Fruit fly (Drosophila melanogaster) S2 (cell line): Measurements from ENCODE around the gene Bub1.

ENCODE experiments used
- CG8478 ChIP-seq: fragments of >200 bp; optimal IDR thresholded peaks from 2 replicates; lab custom pipeline; 2018
- CTCF ChIP-seq, 2 experiments: fragments of >200 bp; optimal IDR thresholded peaks; 2 replicates each; lab custom pipeline; 2018

Gene Bub1

DNA sequence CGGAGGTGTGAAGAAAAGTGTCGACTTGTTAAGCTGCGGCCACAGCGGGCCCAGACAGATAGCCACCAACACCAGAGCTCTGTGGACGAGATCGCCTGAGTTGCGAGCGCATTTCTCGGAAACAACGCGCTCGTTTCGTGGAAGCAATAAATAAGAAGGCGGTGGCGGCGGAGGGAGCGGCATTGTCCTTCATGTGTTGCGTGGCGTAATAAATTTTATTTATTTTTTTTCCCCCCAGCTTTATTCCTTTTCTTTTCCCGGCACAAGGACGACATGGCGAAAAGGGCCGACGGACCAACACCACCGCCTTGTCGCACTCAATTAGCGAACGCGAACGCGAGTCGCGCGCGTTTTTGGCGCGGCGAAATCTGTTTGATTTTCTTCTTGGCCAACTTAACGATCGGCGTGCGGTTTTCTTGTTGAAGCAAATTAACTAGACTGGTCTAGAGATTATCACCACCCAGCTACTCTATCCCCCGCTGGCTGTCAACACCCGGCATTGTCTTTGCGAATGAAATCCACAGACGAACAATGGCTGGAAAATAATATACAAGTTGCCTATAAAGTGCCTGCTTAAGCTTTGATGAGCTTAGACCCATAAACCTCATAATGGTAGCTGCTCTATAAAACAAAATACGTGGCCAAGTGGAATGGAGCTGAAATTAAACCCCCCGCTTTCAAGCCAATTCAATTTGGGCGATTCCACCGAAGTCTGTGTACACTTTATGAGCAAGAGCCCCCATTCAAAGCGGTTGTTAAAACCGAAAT, 19.4 kb upstream of the Bub1 start:
- TF ChIP-seq CG8478 (lab: Kevin White, UChicago) (no peak), CTCF (optimal IDR thresholded peaks at IDR 0.05; lab: Kevin White, UChicago) (no peak)

DNA sequence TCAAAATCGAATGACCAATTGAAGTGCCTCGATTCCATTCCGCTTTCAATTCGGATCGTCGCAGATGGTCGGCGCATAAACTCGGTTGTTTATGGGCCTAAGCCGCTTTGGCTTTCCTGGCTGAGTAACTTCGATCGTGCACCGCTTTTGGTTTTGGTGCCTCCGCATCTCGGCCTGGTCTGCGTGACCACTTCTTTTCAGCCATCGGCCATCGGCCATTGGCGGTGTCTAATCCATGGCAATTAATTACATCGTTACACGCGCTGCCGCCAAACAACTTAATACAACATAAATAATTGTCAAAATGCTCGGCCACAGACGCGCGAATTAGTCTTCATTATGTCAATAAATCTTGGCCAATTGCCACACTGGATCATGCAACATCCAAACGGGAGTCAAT, 18.4 kb upstream of the Bub1 start:
- TF ChIP-seq CTCF (optimal IDR thresholded peaks at IDR 0.05; lab: Kevin White, UChicago): no peak
- TF ChIP-seq CG8478 (lab: Kevin White, UChicago): no peak

DNA sequence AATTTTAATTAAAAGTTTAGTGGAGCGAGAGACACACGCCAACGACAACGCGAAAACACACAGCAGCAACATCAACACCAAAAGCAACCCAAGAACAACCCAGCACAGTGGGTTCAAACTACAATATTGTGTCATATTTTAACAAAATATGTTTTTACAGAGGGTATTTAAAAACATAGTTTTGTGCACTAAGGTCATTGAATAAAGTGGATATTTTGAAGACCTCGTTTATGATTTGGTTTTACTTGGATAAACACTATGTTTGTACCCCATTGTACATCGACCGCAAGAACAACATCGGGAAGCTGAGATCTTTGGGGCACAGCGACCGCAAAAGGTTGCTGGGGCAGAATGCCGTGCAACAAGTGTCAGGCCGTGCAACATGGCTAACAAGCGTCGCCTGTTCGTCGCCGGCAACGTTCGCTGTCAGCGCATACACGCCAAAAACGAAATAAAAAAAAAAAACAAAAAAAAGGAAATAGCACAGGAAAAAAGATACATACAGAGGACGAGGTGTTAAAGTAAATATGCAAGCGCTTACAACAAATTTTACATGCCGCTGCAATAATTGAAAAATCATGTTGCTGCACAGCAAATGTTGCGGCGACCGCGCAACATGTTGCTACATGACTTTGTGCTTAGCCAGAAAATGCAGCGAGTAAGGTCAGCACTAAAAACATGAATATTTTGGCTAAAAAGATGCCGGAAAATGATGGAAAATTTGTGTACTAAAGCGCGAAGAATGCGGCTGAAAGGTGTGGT, 17.3 kb upstream of the Bub1 start:
- TF ChIP-seq CTCF (optimal IDR thresholded peaks at IDR 0.05; lab: Kevin White, UChicago) (no peak), CG8478 (lab: Kevin White, UChicago) (no peak)

DNA sequence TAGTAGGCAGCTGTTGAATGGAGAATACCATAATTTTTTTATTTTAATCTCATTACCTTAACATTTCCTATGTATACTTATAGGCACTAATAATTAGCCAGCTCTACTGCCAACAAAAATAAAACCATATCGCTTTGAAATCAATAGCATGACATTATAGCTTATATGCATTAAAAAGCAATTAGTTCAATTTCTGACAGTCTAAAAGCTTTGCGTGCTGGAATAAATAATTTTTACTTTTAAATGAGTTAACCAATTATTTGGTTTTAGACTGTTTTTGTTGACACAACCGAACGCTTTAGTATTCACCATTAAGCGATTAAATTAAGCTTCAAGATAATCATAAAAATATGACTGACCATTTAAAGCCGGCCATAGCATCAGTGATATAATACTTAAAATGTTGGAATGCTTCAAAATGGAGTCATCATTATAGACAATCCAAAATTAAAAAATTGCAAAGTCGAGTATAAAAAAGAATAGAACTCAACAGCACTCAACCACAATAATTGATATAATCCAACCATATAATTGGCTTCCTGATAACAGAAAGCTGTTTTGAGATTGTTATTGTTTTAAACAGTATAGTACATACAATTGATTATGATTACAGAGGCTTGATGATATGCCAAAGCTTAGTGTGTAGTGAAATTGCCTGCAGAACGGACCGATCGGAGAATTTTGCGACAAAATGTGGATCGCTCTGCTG, 15.2 kb upstream of the Bub1 start, which contains the start of gene Cyp4ac1:
Gene Cyp4ac1 (plus strand): TSS at position 659 of the 709 bp plus-strand sequence.
- TF ChIP-seq CTCF (optimal IDR thresholded peaks at IDR 0.05; lab: Kevin White, UChicago) (no peak), CG8478 (lab: Kevin White, UChicago) (no peak)

DNA sequence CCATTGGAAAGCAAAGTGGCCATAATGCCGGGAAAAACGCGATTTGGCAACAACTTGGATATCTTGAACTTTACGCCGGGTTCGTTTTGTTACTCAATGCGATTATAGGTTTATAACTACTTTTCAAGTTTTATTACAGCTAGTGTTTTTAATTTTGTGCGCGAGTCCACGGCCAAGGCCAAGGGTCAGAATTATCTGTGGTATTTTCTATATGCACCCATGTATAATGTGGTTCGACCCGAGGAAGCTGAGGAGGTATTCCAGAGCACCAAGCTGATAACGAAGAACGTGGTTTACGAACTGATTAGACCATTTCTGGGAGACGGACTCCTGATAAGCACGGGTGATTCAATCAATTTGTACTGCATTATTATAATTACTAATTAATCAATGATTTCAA, 14.5 kb upstream of the Bub1 start:
- no peak for TF ChIP-seq CTCF (optimal IDR thresholded peaks at IDR 0.05; lab: Kevin White, UChicago)

dm6 chr2L:5266092-5266491, 12.6 kb upstream of the Bub1 start, which contains the start of gene Cyp4ac2:
Cyp4ac2 (plus strand) TSS chr2L:5266392.
- TF ChIP-seq CTCF (optimal IDR thresholded peaks at IDR 0.05; lab: Kevin White, UChicago) (no peak), CG8478 (lab: Kevin White, UChicago) (no peak)

dm6 chr2L:5268198-5268597, 10.5 kb upstream of the Bub1 start, which contains the start of gene Cyp4ac3:
Cyp4ac3 (plus strand) TSS chr2L:5268498.
- TF ChIP-seq CG8478 (lab: Kevin White, UChicago) (no peak), CTCF (optimal IDR thresholded peaks at IDR 0.05; lab: Kevin White, UChicago) (no peak)

DNA sequence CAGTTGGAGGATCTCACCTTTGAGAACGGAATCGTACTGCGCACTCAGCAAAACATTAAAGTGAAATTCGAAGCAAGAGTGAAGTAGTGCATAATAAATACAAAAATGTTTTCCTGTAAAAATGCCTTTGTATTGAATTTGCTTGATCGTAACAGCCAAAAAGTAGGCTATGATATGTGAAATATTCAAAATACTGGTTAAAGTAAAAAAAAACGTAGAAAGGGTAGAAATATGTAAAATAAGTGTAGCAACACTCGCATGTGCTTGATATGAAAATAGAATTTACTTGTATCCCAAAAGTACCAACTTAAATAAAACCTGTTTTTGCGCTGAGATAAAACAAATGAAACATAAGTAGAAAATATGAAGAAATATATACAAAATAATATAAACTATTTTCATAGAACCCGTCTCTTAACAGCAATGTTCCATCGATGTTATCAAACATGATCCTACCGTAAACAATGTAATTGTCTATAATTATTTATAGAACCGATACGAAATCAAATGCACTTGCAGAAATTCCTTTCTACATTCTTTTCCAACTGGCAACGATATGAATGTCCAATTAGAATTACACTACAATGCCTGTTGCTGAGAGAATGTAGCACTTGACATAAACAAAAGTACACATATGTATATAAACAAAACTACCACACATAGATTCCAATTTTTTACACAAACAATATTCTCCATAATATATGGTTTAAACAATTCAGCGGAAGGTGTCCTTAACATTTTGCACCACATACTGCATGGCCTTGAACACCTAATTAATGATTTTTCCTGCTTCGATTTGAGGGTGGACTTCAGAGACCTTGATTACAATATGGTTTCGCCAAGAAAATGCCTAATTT, 8.2 kb upstream of the Bub1 start:
- TF ChIP-seq CG8478 (lab: Kevin White, UChicago) (no peak), CTCF (optimal IDR thresholded peaks at IDR 0.05; lab: Kevin White, UChicago) (peak in 1 of 2 experiments; percentile 35)

DNA sequence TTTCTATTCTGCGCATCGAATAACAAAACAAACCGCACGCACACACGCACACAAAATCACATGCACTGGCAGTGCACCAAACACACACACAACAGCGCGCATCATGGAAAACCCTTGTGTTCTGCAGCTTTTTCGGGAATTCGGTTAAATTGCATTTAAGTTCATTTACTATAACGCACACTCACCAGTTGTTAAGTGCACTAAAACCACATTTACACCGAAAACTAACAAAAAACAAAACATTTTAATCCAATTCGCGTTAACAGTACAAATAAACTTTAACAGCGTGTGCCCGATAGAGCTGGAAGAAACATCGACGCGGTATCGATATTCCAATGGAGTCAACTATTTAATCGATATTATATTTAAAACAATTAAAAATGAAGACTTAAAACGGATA, 7.6 kb upstream of the Bub1 start, which contains the start of gene tkv:
Gene tkv (minus strand): TSS at position 304 of the 400 bp plus-strand sequence.
- TF ChIP-seq CG8478 (lab: Kevin White, UChicago) (no peak), CTCF (optimal IDR thresholded peaks at IDR 0.05; lab: Kevin White, UChicago) (no peak)

DNA sequence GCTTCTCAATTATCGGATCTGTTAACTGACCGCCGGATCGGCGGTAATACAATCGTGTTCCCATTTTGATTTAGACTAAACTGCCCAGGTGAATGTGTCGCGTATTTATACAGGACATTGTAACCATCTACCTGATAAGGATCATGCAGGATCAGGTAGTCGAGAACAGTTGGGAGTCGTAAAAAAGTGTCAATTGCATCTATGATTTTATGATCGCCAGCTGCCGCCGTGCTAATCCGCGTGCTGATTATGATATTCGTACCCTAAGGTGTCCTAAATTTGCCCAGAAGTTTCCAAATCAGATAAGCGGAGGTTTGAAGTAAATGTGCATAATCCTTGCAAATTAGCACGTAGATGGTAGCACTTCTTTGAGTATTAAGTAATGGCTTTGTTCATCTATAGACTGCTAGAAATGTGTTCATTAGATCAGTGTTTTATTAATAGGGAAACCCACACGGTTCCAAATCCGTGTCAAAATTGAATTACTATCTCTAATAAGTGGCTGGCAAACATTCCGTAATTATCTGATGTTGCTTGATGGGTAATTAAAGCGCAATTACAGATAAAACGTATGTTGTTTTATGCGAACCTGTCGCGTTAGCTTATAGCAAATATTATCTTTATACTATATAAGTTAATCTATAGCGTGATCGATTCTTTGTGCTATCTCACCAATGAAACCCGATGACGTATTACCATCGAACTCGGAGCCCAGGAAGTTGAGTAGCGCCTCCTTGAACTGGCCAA, 1.2 kb upstream of the Bub1 start:
- TF ChIP-seq CTCF (optimal IDR thresholded peaks at IDR 0.05; lab: Kevin White, UChicago) (no peak), CG8478 (lab: Kevin White, UChicago) (no peak)

- TF ChIP-seq CG8478 (lab: Kevin White, UChicago): no peak
- TF ChIP-seq CTCF (optimal IDR thresholded peaks at IDR 0.05; lab: Kevin White, UChicago): no peak
Measured at dm6 chr2L:5284820-5285219, 6.2 kb downstream of the Bub1 start.

dm6 chr2L:5285860-5286259, 7.2 kb downstream of the Bub1 start:
- TF ChIP-seq CG8478 (lab: Kevin White, UChicago) (no peak), CTCF (optimal IDR thresholded peaks at IDR 0.05; lab: Kevin White, UChicago) (no peak)

DNA sequence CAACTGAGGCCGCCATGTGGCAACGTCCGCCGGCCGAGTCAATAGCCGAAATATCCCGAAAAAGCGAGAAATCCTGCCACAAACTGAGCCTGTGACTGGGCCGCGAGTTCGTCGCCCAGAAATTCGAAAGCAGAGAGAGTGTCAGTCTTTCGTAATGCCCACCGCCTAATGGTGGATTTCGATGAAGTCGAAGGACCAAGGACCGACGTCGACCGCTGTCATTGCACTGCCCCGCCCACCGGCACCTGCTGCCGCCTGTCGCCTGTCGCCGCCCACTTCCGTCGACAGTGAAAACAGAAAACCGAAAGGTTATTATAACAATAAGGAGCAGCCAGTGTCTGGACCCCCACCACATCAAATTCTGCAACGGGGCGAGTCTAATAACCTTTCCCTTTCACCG, 7.9 kb downstream of the Bub1 start:
- no peak for TF ChIP-seq CG8478 (lab: Kevin White, UChicago)
